Worm (Caenorhabditis elegans) whole organism, young adult: ENCODE data around the gene F59G1.4.

ENCODE experiments used
- T07F8.4 ChIP-seq: sonication (generic microtip); optimal IDR thresholded peaks from 2 replicates; lab custom pipeline; 2016; ENCODE audit warnings: mild to moderate bottlenecking, missing genetic modification characterization, moderate library complexity, missing compliant biosample characterization
- madf-8 ChIP-seq: fragments of 200-800 bp; sonication (Bioruptor generic); conservative IDR thresholded peaks from 2 replicates; pipeline ENCODE4 v1.3.6; 2022; ENCODE audit warnings: missing genetic modification reagents, missing genetic modification characterization, missing compliant biosample characterization
- repo-1 ChIP-seq: sonication (generic microtip); optimal IDR thresholded peaks from 2 replicates; lab custom pipeline; 2017; ENCODE audit warnings: mild to moderate bottlenecking, missing genetic modification characterization, missing compliant biosample characterization
- unc-130 ChIP-seq: sonication (generic microtip); optimal IDR thresholded peaks from 2 replicates; lab custom pipeline; 2016; ENCODE audit warnings: missing genetic modification reagents, missing genetic modification characterization, missing compliant biosample characterization

ce11 chrII:5866920-5867319, 29.1 kb upstream of the F59G1.4 start:
- TF ChIP-seq T07F8.4 (tag; lab: Kevin White, UChicago) (no peak), repo-1 (tag; lab: Kevin White, UChicago) (no peak), madf-8 (GFP tag; lab: Robert Waterston, UW) (no peak), unc-130 (GFP tag; lab: Kevin White, UChicago) (no peak)
